Worm (Caenorhabditis elegans) whole organism, L1 larva: ENCODE measurements around the gene egl-17.

Experiments
- ama-1 ChIP-seq: fragments of 150-350 bp; optimal IDR thresholded peaks from 2 replicates; lab custom pipeline; 2014
- lin-39 ChIP-seq: fragments of 150-350 bp; optimal IDR thresholded peaks from 2 replicates; lab custom pipeline; 2014; ENCODE audit warnings: missing biosample characterization, missing genetic modification reagents, missing genetic modification characterization
- lir-3 ChIP-seq: sonication (generic microtip); optimal IDR thresholded peaks from 2 replicates; lab custom pipeline; 2016; ENCODE audit warnings: mild to moderate bottlenecking, missing genetic modification characterization, moderate library complexity, missing compliant biosample characterization; ENCODE audit not compliant: poor library complexity
- mdl-1 ChIP-seq, 2 experiments: fragments of 150-350 bp; optimal IDR thresholded peaks; 2 replicates each; lab custom pipeline; 2014 to 2017; ENCODE audit warnings: missing biosample characterization in 2 of 2, missing genetic modification characterization in 2 of 2, inconsistent platforms in 1 of 2
- nhr-20 ChIP-seq: sonication (generic microtip); optimal IDR thresholded peaks from 2 replicates; lab custom pipeline; 2016; ENCODE audit warnings: mild to moderate bottlenecking, missing genetic modification characterization, missing compliant biosample characterization
- nhr-71 ChIP-seq: sonication (generic microtip); optimal IDR thresholded peaks from 2 replicates; lab custom pipeline; 2016; ENCODE audit warnings: mild to moderate bottlenecking, missing genetic modification characterization, moderate library complexity, missing compliant biosample characterization
- snpc-4 ChIP-seq: fragments of 150-350 bp; optimal IDR thresholded peaks from 2 replicates; lab custom pipeline; 2014; ENCODE audit warnings: missing biosample characterization, missing genetic modification characterization
- sup-37 ChIP-seq: fragments of 200-800 bp; sonication (Bioruptor generic); optimal IDR thresholded peaks from 2 replicates; lab custom pipeline; 2018; ENCODE audit warnings: mild to moderate bottlenecking, missing genetic modification characterization, missing compliant biosample characterization
- zag-1 ChIP-seq: fragments of 150-350 bp; optimal IDR thresholded peaks from 2 replicates; lab custom pipeline; 2014; ENCODE audit warnings: missing biosample characterization, missing genetic modification characterization

- TF ChIP-seq lir-3 (tag; lab: Kevin White, UChicago) (no peak), sup-37 (GFP tag; lab: Kevin White, UChicago) (no peak), lin-39 (tag; lab: Kevin White, UChicago) (no peak), snpc-4 (tag; lab: Kevin White, UChicago) (no peak), zag-1 (no peak), nhr-71 (tag; lab: Kevin White, UChicago) (no peak), mdl-1 (tag; optimal IDR thresholded peaks at IDR 0.05; lab: Kevin White, UChicago) (no peak), ama-1 (lab: Kevin White, UChicago) (no peak), nhr-20 (no peak)
These were observed 22.1 kb upstream of the egl-17 start for ce11 chrX:467338-467823.
